Fruit fly (Drosophila melanogaster): ENCODE measurements around the gene dsh.

dsh gene

DNA sequence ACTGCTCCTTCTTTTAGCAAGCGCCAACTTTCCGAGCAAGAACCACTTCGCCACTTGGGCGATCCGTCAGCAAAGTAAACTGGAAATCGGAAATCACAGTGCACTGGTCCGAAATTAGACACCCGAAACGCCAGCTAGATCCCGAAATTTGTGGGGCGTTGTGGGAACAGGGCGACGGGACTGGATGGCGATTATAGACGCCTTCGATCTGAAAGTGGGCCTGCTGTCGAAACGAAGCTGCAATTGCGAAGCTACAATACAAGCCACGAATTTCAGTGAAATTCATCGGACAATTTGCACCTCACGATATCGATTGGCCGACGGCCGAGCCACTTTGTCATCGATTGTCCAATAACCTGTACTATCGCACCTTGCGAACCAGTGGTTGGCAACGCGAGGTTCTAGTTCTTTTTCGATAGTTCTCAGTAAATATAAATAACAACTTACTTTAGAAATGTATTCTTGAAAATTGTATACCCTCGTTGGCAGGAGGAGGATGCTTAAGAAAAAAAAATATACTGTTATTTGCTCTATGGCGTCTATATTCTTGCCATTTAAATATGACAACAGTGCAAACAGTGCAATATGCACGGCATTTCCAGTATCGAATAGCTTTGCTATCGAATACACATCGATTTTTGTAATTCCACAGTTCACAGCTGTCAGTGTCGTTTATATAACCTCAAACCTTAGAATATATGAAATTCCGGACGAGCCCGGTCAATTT is 12.3 kb downstream of the dsh start, which contains the start of the genes hop and Tim8 (continued):
- TF ChIP-seq CG11398 (GFP tag; optimal IDR thresholded peaks at IDR 0.05): no peak
- TF ChIP-seq twi (tag; optimal IDR thresholded peaks at IDR 0.05): no peak
- TF ChIP-seq Fer1 (GFP tag; optimal IDR thresholded peaks at IDR 0.05): no peak
- TF ChIP-seq scrt (GFP tag; optimal IDR thresholded peaks at IDR 0.05): no peak
- TF ChIP-seq Blimp-1 (GFP tag; optimal IDR thresholded peaks at IDR 0.05): no peak
- no peak for TF ChIP-seq CG9609 (GFP tag; optimal IDR thresholded peaks at IDR 0.05)
- no peak for TF ChIP-seq CG15011 (GFP tag; optimal IDR thresholded peaks at IDR 0.05)
- TF ChIP-seq stc (GFP tag; IDR thresholded peaks at IDR 0.05): no peak
- no peak for TF ChIP-seq pnt (GFP tag; optimal IDR thresholded peaks at IDR 0.05)
- TF ChIP-seq pb (GFP tag; optimal IDR thresholded peaks at IDR 0.05): no peak
- peak; percentile 19 for TF ChIP-seq CoRest (tag; optimal IDR thresholded peaks at IDR 0.05)
- TF ChIP-seq CG4282 (GFP tag; optimal IDR thresholded peaks at IDR 0.05): no peak
- no peak for TF ChIP-seq CG17328 (GFP tag; IDR thresholded peaks at IDR 0.05)
- TF ChIP-seq TFAM (GFP tag; optimal IDR thresholded peaks at IDR 0.05): no peak
- no peak for TF ChIP-seq CG10979 (tag; optimal IDR thresholded peaks at IDR 0.05)
- TF ChIP-seq CG9797 (GFP tag; optimal IDR thresholded peaks at IDR 0.05): peak; percentile 32
- TF ChIP-seq HmgD (GFP tag; optimal IDR thresholded peaks at IDR 0.05): no peak
- no peak for TF ChIP-seq nau (GFP tag; optimal IDR thresholded peaks at IDR 0.05)
- no peak for TF ChIP-seq ind (GFP tag; optimal IDR thresholded peaks at IDR 0.05)
- no peak for TF ChIP-seq lilli (GFP tag; optimal IDR thresholded peaks at IDR 0.05)
- no peak for TF ChIP-seq HLH3B (GFP tag; IDR thresholded peaks at IDR 0.05)
- no peak for TF ChIP-seq CG18619 (GFP tag; optimal IDR thresholded peaks at IDR 0.05)
- TF ChIP-seq trem (tag; optimal IDR thresholded peaks at IDR 0.05): peak; percentile 32
- no peak for TF ChIP-seq tap (tag; optimal IDR thresholded peaks at IDR 0.05)
- peak in 1 of 2 experiments; percentile 75 for TF ChIP-seq insv (GFP tag; optimal IDR thresholded peaks at IDR 0.05)
- no peak for TF ChIP-seq h (optimal IDR thresholded peaks at IDR 0.05)
- peak; percentile 89 for TF ChIP-seq CG4854 (GFP tag; optimal IDR thresholded peaks at IDR 0.05)
- TF ChIP-seq CG43689 (GFP tag; IDR thresholded peaks at IDR 0.05): no peak
- TF ChIP-seq CG5245 (GFP tag; optimal IDR thresholded peaks at IDR 0.05): no peak
- no peak for TF ChIP-seq CG4730 (GFP tag; IDR thresholded peaks at IDR 0.05)
- TF ChIP-seq D19A (tag; optimal IDR thresholded peaks at IDR 0.05): no peak
- TF ChIP-seq sens (GFP tag): peak; percentile 71
- no peak for TF ChIP-seq CG15073 (GFP tag; optimal IDR thresholded peaks at IDR 0.05)
- TF ChIP-seq Sox102F (GFP tag; optimal IDR thresholded peaks at IDR 0.05): no peak
- no peak for TF ChIP-seq CG17802 (tag; optimal IDR thresholded peaks at IDR 0.05)
- peak; percentile 32 for TF ChIP-seq YL-1 (GFP tag; optimal IDR thresholded peaks at IDR 0.05)
- TF ChIP-seq Doc3 (GFP tag; IDR thresholded peaks at IDR 0.05; ENCODE audit: partially characterized antibody): peak; percentile 66; the same call in 2 of the 3 replicates
- TF ChIP-seq CG17568 (GFP tag; optimal IDR thresholded peaks at IDR 0.05): no peak
- no peak for TF ChIP-seq CG8388 (GFP tag; optimal IDR thresholded peaks at IDR 0.05)
- TF ChIP-seq CG32767 (GFP tag; IDR thresholded peaks at IDR 0.05): no peak
- peak; percentile 94 for TF ChIP-seq bigmax (GFP tag; optimal IDR thresholded peaks at IDR 0.05)
- no peak for TF ChIP-seq CG17385 (GFP tag; optimal IDR thresholded peaks at IDR 0.05)
- no peak for TF ChIP-seq Nf-YB (GFP tag; optimal IDR thresholded peaks at IDR 0.05)
- TF ChIP-seq en (GFP tag; optimal IDR thresholded peaks at IDR 0.05): no peak
- TF ChIP-seq CG17912 (GFP tag; optimal IDR thresholded peaks at IDR 0.05): no peak
- TF ChIP-seq HLHmδ (GFP tag; optimal IDR thresholded peaks at IDR 0.05): no peak
- no peak for TF ChIP-seq luna (GFP tag; optimal IDR thresholded peaks at IDR 0.05)
- no peak for TF ChIP-seq exex (tag; optimal IDR thresholded peaks at IDR 0.05)
- peak; percentile 73 for TF ChIP-seq CG3995 (GFP tag; optimal IDR thresholded peaks at IDR 0.05)
- TF ChIP-seq danr (GFP tag; IDR thresholded peaks at IDR 0.05): no peak
- no peak for TF ChIP-seq CG7745 (tag; optimal IDR thresholded peaks at IDR 0.05)

Measured in whole organism, embryonic.